Worm (Caenorhabditis elegans) whole organism, L1 larva: Measurements from ENCODE around the gene ech-9.

Source experiments
- C04F5.9 ChIP-seq: sonication (generic microtip); optimal IDR thresholded peaks from 2 replicates; lab custom pipeline; 2016; ENCODE audit warnings: missing genetic modification characterization, missing compliant biosample characterization
- C16A3.4 ChIP-seq: fragments of 150-350 bp; optimal IDR thresholded peaks from 2 replicates; lab custom pipeline; 2014; ENCODE audit warnings: missing biosample characterization, missing genetic modification characterization
- C34B4.2 ChIP-seq: sonication (generic microtip); optimal IDR thresholded peaks from 2 replicates; lab custom pipeline; 2017; ENCODE audit warnings: mild to moderate bottlenecking, missing genetic modification characterization, missing compliant biosample characterization
- Y116A8C.19 ChIP-seq: sonication (generic microtip); optimal IDR thresholded peaks from 2 replicates; lab custom pipeline; 2016; ENCODE audit warnings: missing compliant biosample characterization, missing genetic modification characterization, borderline replicate concordance
- aha-1 ChIP-seq: fragments of 150-350 bp; optimal IDR thresholded peaks from 2 replicates; lab custom pipeline; 2014; ENCODE audit warnings: missing biosample characterization, missing genetic modification characterization
- ceh-63 ChIP-seq: fragments of 200-800 bp; sonication (Bioruptor generic); optimal IDR thresholded peaks from 2 replicates; lab custom pipeline; 2018; ENCODE audit warnings: mild to moderate bottlenecking, missing genetic modification characterization, missing compliant biosample characterization
- ceh-8 ChIP-seq: fragments of 200-800 bp; sonication (Bioruptor generic); optimal IDR thresholded peaks from 2 replicates; lab custom pipeline; 2018; ENCODE audit warnings: mild to moderate bottlenecking, missing genetic modification characterization, moderate library complexity, missing compliant biosample characterization
- ceh-82 ChIP-seq, 3 experiments: fragments of 150-350 bp in 1 of 3; sonication (generic microtip) in 2 of 3; optimal IDR thresholded peaks; 2 replicates each; lab custom pipeline; 2014 to 2017; ENCODE audit warnings: missing biosample characterization in 3 of 3, missing genetic modification characterization in 3 of 3
- ceh-88 ChIP-seq: fragments of 200-800 bp; sonication (Bioruptor generic); IDR thresholded peaks from 2 replicates; pipeline ENCODE4 v1.3.6; 2022; ENCODE audit warnings: missing genetic modification characterization, missing compliant biosample characterization
- ceh-90 ChIP-seq: sonication (generic microtip); optimal IDR thresholded peaks from 2 replicates; lab custom pipeline; 2016; ENCODE audit warnings: missing genetic modification characterization, missing compliant biosample characterization
- ces-1 ChIP-seq: fragments of 150-350 bp; optimal IDR thresholded peaks from 2 replicates; lab custom pipeline; 2014; ENCODE audit warnings: missing biosample characterization, missing genetic modification reagents, missing genetic modification characterization
- dpl-1 ChIP-seq, 3 experiments: fragments of 150-350 bp in 2 of 3; sonication (generic microtip) in 1 of 3; optimal IDR thresholded peaks; 2 replicates each; lab custom pipeline; 2014 to 2017; ENCODE audit warnings: missing biosample characterization in 3 of 3, missing genetic modification characterization in 3 of 3, missing genetic modification reagents in 3 of 3
- dsc-1 ChIP-seq: sonication (generic microtip); optimal IDR thresholded peaks from 2 replicates; lab custom pipeline; 2016; ENCODE audit warnings: mild to moderate bottlenecking, missing genetic modification characterization, missing compliant biosample characterization
- efl-1 ChIP-seq, 4 experiments: fragments of 150-350 bp; optimal IDR thresholded peaks in 3 of 4; peaks in 1 of 4; 1 replicate in 1 of 4; 2 replicates in 3 of 4; lab custom pipeline; 2014; ENCODE audit warnings: missing biosample characterization in 2 of 4, missing genetic modification characterization in 2 of 4, missing genetic modification reagents in 2 of 4
- egl-13 ChIP-seq: sonication (generic microtip); optimal IDR thresholded peaks from 2 replicates; lab custom pipeline; 2016; ENCODE audit warnings: missing genotype, missing genetic modification reagents, missing genetic modification characterization, missing compliant biosample characterization
- egl-27 ChIP-seq, 2 experiments: fragments of 150-350 bp in 1 of 2; sonication (generic microtip); optimal IDR thresholded peaks; 3 replicates each; lab custom pipeline; 2017 to 2018; ENCODE audit warnings: missing biosample characterization in 2 of 2, missing genetic modification characterization in 2 of 2, missing genetic modification reagents in 2 of 2
- elt-2 ChIP-seq: sonication (generic microtip); optimal IDR thresholded peaks from 2 replicates; lab custom pipeline; 2016; ENCODE audit warnings: missing genetic modification characterization, mild to moderate bottlenecking, inconsistent platforms, missing compliant biosample characterization, missing genetic modification reagents
- fkh-10 ChIP-seq: sonication (generic microtip); optimal IDR thresholded peaks from 2 replicates; lab custom pipeline; 2017; ENCODE audit warnings: missing biosample characterization, missing genetic modification reagents, missing genetic modification characterization
- fkh-4 ChIP-seq: sonication (generic microtip); optimal IDR thresholded peaks from 2 replicates; lab custom pipeline; 2016; ENCODE audit warnings: missing compliant biosample characterization, missing genetic modification characterization, borderline replicate concordance
- fos-1 ChIP-seq: fragments of 150-350 bp; optimal IDR thresholded peaks from 2 replicates; lab custom pipeline; 2014; ENCODE audit warnings: missing biosample characterization, missing genetic modification characterization
- hlh-4 ChIP-seq: sonication (generic microtip); optimal IDR thresholded peaks from 2 replicates; lab custom pipeline; 2016; ENCODE audit warnings: mild to moderate bottlenecking, missing genetic modification characterization, missing compliant biosample characterization
- isw-1 ChIP-seq: fragments of 200-800 bp; sonication (Bioruptor generic); IDR thresholded peaks from 2 replicates; pipeline ENCODE4 v1.3.6; 2022; ENCODE audit warnings: missing genetic modification characterization, missing compliant biosample characterization
- lin-13 ChIP-seq: fragments of 150-350 bp; optimal IDR thresholded peaks from 2 replicates; lab custom pipeline; 2014; ENCODE audit warnings: missing biosample characterization, missing genetic modification reagents, missing genetic modification characterization
- lin-14 ChIP-seq: fragments of 200-800 bp; sonication (Bioruptor generic); optimal IDR thresholded peaks from 2 replicates; lab custom pipeline; 2018; ENCODE audit warnings: mild to moderate bottlenecking, missing genetic modification characterization, moderate library complexity, missing compliant biosample characterization
- lir-3 ChIP-seq: sonication (generic microtip); optimal IDR thresholded peaks from 2 replicates; lab custom pipeline; 2016; ENCODE audit warnings: mild to moderate bottlenecking, missing genetic modification characterization, moderate library complexity, missing compliant biosample characterization; ENCODE audit not compliant: poor library complexity
- mef-2 ChIP-seq: fragments of 150-350 bp; optimal IDR thresholded peaks from 2 replicates; lab custom pipeline; 2014; ENCODE audit warnings: missing biosample characterization, missing genetic modification characterization
- mep-1 ChIP-seq: fragments of 150-350 bp; optimal IDR thresholded peaks from 2 replicates; lab custom pipeline; 2014; ENCODE audit warnings: missing biosample characterization, missing genetic modification characterization
- nhr-11 ChIP-seq: fragments of 150-350 bp; optimal IDR thresholded peaks from 2 replicates; lab custom pipeline; 2014; ENCODE audit warnings: missing biosample characterization, missing genetic modification characterization
- nhr-12 ChIP-seq: sonication (generic microtip); optimal IDR thresholded peaks from 2 replicates; lab custom pipeline; 2017; ENCODE audit warnings: missing biosample characterization, missing genetic modification characterization
- nhr-19 ChIP-seq: fragments of 200-800 bp; sonication (Bioruptor generic); conservative IDR thresholded peaks from 2 replicates; pipeline ENCODE4 v1.3.6; 2022; ENCODE audit warnings: missing genetic modification characterization, missing compliant biosample characterization
- nhr-20 ChIP-seq: sonication (generic microtip); optimal IDR thresholded peaks from 2 replicates; lab custom pipeline; 2016; ENCODE audit warnings: mild to moderate bottlenecking, missing genetic modification characterization, missing compliant biosample characterization
- nhr-28 ChIP-seq: fragments of 150-350 bp; optimal IDR thresholded peaks from 2 replicates; lab custom pipeline; 2014; ENCODE audit warnings: missing biosample characterization, missing genetic modification characterization
- nhr-71 ChIP-seq: sonication (generic microtip); optimal IDR thresholded peaks from 2 replicates; lab custom pipeline; 2016; ENCODE audit warnings: mild to moderate bottlenecking, missing genetic modification characterization, moderate library complexity, missing compliant biosample characterization
- skn-1 ChIP-seq: fragments of 150-350 bp; optimal IDR thresholded peaks from 2 replicates; lab custom pipeline; 2014; ENCODE audit warnings: missing biosample characterization, missing genetic modification characterization
- snpc-4 ChIP-seq: fragments of 150-350 bp; optimal IDR thresholded peaks from 2 replicates; lab custom pipeline; 2014; ENCODE audit warnings: missing biosample characterization, missing genetic modification characterization
- sox-4 ChIP-seq: sonication (generic microtip); optimal IDR thresholded peaks from 2 replicates; lab custom pipeline; 2016; ENCODE audit warnings: missing genetic modification characterization, missing compliant biosample characterization
- sptf-1 ChIP-seq: fragments of 150-350 bp; optimal IDR thresholded peaks from 2 replicates; lab custom pipeline; 2014; ENCODE audit warnings: missing biosample characterization, missing genetic modification characterization
- sup-37 ChIP-seq: fragments of 200-800 bp; sonication (Bioruptor generic); optimal IDR thresholded peaks from 2 replicates; lab custom pipeline; 2018; ENCODE audit warnings: mild to moderate bottlenecking, missing genetic modification characterization, missing compliant biosample characterization
- swsn-7 ChIP-seq: sonication (generic microtip); optimal IDR thresholded peaks from 2 replicates; lab custom pipeline; 2016; ENCODE audit warnings: missing genetic modification characterization, missing compliant biosample characterization
- tbx-2 ChIP-seq: sonication (generic microtip); optimal IDR thresholded peaks from 2 replicates; lab custom pipeline; 2016; ENCODE audit warnings: missing genetic modification characterization, missing compliant biosample characterization
- unc-130 ChIP-seq: fragments of 150-350 bp; optimal IDR thresholded peaks from 2 replicates; lab custom pipeline; 2017; ENCODE audit warnings: missing biosample characterization, missing genetic modification characterization, inconsistent platforms
- unc-30 ChIP-seq: sonication (generic microtip); optimal IDR thresholded peaks from 2 replicates; lab custom pipeline; 2017; ENCODE audit warnings: missing biosample characterization, missing genetic modification characterization
- unc-62 ChIP-seq: fragments of 150-350 bp; optimal IDR thresholded peaks from 2 replicates; lab custom pipeline; 2014; ENCODE audit warnings: missing biosample characterization, missing genetic modification reagents, missing genetic modification characterization
- unc-86 ChIP-seq: sonication (generic microtip); optimal IDR thresholded peaks from 2 replicates; lab custom pipeline; 2016; ENCODE audit warnings: missing genetic modification characterization, missing compliant biosample characterization
- unc-98 ChIP-seq: fragments of 200-800 bp; sonication (Bioruptor generic); IDR thresholded peaks from 2 replicates; pipeline ENCODE4 v1.3.6; 2022; ENCODE audit warnings: missing genetic modification characterization, missing compliant biosample characterization
- vab-15 ChIP-seq: sonication (generic microtip); optimal IDR thresholded peaks from 2 replicates; lab custom pipeline; 2017; ENCODE audit warnings: missing genotype, mild to moderate bottlenecking, missing genetic modification characterization, missing compliant biosample characterization
- zag-1 ChIP-seq: fragments of 150-350 bp; optimal IDR thresholded peaks from 2 replicates; lab custom pipeline; 2014; ENCODE audit warnings: missing biosample characterization, missing genetic modification characterization
- ztf-11 ChIP-seq, 2 experiments: sonication (generic microtip); optimal IDR thresholded peaks; 2 replicates each; lab custom pipeline; 2016 to 2017; ENCODE audit warnings: missing genetic modification characterization in 2 of 2, missing biosample characterization in 1 of 2, missing compliant biosample characterization in 1 of 2
- ztf-4 ChIP-seq: fragments of 150-350 bp; optimal IDR thresholded peaks from 2 replicates; lab custom pipeline; 2014; ENCODE audit warnings: missing biosample characterization, missing genetic modification characterization

ech-9 gene

DNA sequence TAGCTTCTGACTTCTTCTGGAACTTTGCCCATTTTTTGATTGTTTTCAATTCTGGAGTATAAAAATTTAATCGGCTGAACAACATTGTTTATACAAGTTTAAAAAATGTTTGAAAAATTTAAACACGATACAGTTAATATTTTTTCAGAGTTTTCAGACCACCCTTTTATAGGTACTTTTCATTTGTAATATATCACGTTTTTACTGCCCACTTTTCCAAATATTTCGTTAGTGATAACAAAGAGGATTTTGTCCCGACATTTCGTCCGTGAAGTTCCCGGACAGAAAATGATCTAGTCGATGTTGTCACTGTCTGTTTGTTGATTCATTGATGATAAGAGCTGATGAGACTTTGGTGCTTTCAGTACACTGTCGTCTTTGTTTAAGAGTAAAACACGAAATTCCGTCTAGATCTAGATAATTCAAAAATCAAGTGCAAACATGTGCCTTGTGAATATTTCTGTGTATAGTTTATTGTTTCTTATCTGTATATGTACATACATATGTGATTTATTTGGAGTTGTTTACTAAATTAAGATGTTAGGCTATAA, at the start of gene ech-9:
TSS of gene ech-9 (minus strand) at position 51 of the 551 bp plus-strand sequence.
- no peak for TF ChIP-seq ztf-4 (tag; lab: Kevin White, UChicago)
- no peak for TF ChIP-seq ceh-90
- no peak for TF ChIP-seq ceh-82 (tag; optimal IDR thresholded peaks at IDR 0.05; lab: Kevin White, UChicago)
- no peak for TF ChIP-seq zag-1
- TF ChIP-seq elt-2 (tag; lab: Kevin White, UChicago) = peak; percentile 39

DNA sequence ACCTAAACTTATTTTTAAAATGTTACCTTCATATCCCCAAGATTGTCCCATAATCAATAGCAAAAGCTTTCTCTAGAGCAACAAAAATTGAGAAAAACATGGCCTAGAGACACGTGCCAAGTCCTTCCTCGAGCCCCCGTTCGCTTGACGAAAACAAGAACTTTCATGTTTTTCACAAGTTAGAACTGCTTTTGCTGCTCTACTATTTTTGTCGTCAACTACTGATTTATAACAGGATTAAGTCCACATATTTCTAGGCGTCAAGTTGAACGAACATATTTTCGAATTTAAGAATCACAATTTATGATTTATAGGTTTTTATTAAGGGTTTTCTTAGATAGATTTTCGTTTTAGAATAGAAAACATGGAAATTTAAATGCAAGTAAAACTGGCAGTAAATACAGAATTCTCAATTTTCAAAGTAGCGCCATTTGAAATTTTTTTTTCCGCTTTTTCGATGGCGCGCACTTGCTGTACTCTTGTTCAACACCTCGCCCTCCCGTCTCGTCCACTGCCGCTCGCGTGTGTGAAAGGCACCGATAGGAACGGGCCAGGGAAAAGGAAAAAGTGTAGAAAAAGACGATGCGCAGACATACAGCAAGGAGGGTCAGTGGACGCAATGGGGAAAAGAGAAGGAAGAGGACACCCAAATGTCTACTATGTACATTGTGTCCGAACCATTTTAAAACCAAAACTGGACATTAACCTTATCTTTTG, 49.2 kb upstream of the ech-9 start, which contains the start of gene rad-51:
TSS of gene rad-51 (minus strand) at position 51 of the 717 bp plus-strand sequence.
- no peak for TF ChIP-seq nhr-12 (tag; lab: Kevin White, UChicago)
- no peak for TF ChIP-seq aha-1 (tag; lab: Kevin White, UChicago)
- TF ChIP-seq unc-98 (GFP tag; lab: Robert Waterston, UW) = no peak
- TF ChIP-seq lin-14 (GFP tag; lab: Kevin White, UChicago) = peak; percentile 97
- TF ChIP-seq dpl-1 (GFP tag; optimal IDR thresholded peaks at IDR 0.05; lab: Kevin White, UChicago) = peak; percentile 78 to 89 (median 81)
- no peak for TF ChIP-seq egl-27 (tag; optimal IDR thresholded peaks at IDR 0.05; lab: Kevin White, UChicago)
- no peak for TF ChIP-seq fkh-4 (tag; lab: Kevin White, UChicago)
- TF ChIP-seq nhr-20 (tag; lab: Kevin White, UChicago) = peak; percentile 64
- no peak for TF ChIP-seq ztf-11 (tag; optimal IDR thresholded peaks at IDR 0.05; lab: Kevin White, UChicago)
- TF ChIP-seq ztf-4 (tag; lab: Kevin White, UChicago) = no peak
- peak; percentile 80 for TF ChIP-seq mep-1
- peak; percentile 42 for TF ChIP-seq swsn-7 (tag; lab: Kevin White, UChicago)
- TF ChIP-seq nhr-19 (GFP tag; lab: Robert Waterston, UW) = no peak; the same call in 1 of the 2 replicates
- no peak for TF ChIP-seq ceh-63 (GFP tag; lab: Kevin White, UChicago)
- TF ChIP-seq sptf-1 (tag; lab: Kevin White, UChicago) = no peak
- TF ChIP-seq ceh-8 (GFP tag; lab: Kevin White, UChicago) = peak; percentile 16
- no peak for TF ChIP-seq fos-1 (tag; lab: Kevin White, UChicago)
- no peak for TF ChIP-seq C04F5.9 (tag; lab: Kevin White, UChicago)
- no peak for TF ChIP-seq egl-13
- TF ChIP-seq vab-15 (tag; lab: Kevin White, UChicago) = no peak
- TF ChIP-seq nhr-71 (tag; lab: Kevin White, UChicago) = peak; percentile 68
- TF ChIP-seq isw-1 = peak; percentile 24; the same call in 1 of the 2 replicates
- TF ChIP-seq C16A3.4 (tag; lab: Kevin White, UChicago) = peak; percentile 39
- peak; percentile 5 for TF ChIP-seq lir-3 (tag; lab: Kevin White, UChicago)
- TF ChIP-seq sup-37 (GFP tag; lab: Kevin White, UChicago) = no peak
- TF ChIP-seq nhr-28 (tag; lab: Kevin White, UChicago) = no peak
- peak; percentile 2 for TF ChIP-seq fkh-10 (GFP tag; lab: Kevin White, UChicago)
- TF ChIP-seq dsc-1 (tag; lab: Kevin White, UChicago) = no peak
- no peak for TF ChIP-seq Y116A8C.19 (tag; lab: Kevin White, UChicago)
- no peak for TF ChIP-seq nhr-11 (tag; lab: Kevin White, UChicago)
- TF ChIP-seq unc-86 = peak; percentile 32
- no peak for TF ChIP-seq tbx-2 (tag; lab: Kevin White, UChicago)
- TF ChIP-seq hlh-4 (tag; lab: Kevin White, UChicago) = no peak
- TF ChIP-seq unc-130 (tag; lab: Kevin White, UChicago) = no peak
- no peak for TF ChIP-seq ces-1 (GFP tag; lab: Kevin White, UChicago)
- no peak for TF ChIP-seq ceh-88
- peak; percentile 10 for TF ChIP-seq lin-13 (GFP tag; lab: Kevin White, UChicago)
- TF ChIP-seq elt-2 (tag; lab: Kevin White, UChicago) = peak; percentile 25
- TF ChIP-seq mef-2 (tag; lab: Kevin White, UChicago) = no peak
- TF ChIP-seq C34B4.2 = no peak
- TF ChIP-seq skn-1 = peak; percentile 46
- TF ChIP-seq unc-30 (tag; lab: Kevin White, UChicago) = no peak
- no peak for TF ChIP-seq unc-62 (GFP tag; lab: Kevin White, UChicago)
- no peak for TF ChIP-seq zag-1
- TF ChIP-seq sox-4 (tag; lab: Kevin White, UChicago) = no peak
- TF ChIP-seq efl-1 (optimal IDR thresholded peaks at IDR 0.05; lab: Kevin White, UChicago) = peak; percentile 57 to 89
- TF ChIP-seq efl-1 (GFP tag; optimal IDR thresholded peaks at IDR 0.05 in 1 of 2; lab: Kevin White, UChicago) = peak; percentile 86 to 98
- TF ChIP-seq snpc-4 (tag; lab: Kevin White, UChicago) = no peak
